Worm (Caenorhabditis elegans): ENCODE results near the gene srw-76.

Gene srw-76

ce11 chrV:16640366-16640765 lies 2.3 kb upstream of the srw-76 start (continued):
- TF ChIP-seq rec-8 (tag; optimal IDR thresholded peaks at IDR 0.05) (peak in 1 of 2 experiments; percentile 31), Y53G8AR.9 (GFP tag; conservative IDR thresholded peaks at IDR 0.05) (no peak), Y56A3A.18 (GFP tag; IDR thresholded peaks at IDR 0.05) (0 out of 2 replicates have a peak, but pooled peaks have one; percentile 53), mes-4 (tag; optimal IDR thresholded peaks at IDR 0.05) (no peak), nfya-2 (GFP tag; IDR thresholded peaks at IDR 0.05) (no peak), ZK185.1 (tag; optimal IDR thresholded peaks at IDR 0.05; ENCODE audit: poor library complexity, severe bottlenecking) (peak; percentile 57), F33H1.4 (GFP tag; IDR thresholded peaks at IDR 0.05) (no peak), ceh-79 (tag; optimal IDR thresholded peaks at IDR 0.05) (no peak), madf-3 (GFP tag; IDR thresholded peaks at IDR 0.05) (no peak), nfya-1 (tag; optimal IDR thresholded peaks at IDR 0.05; ENCODE audit: borderline replicate concordance, insufficient read depth) (no peak), ceh-27 (GFP tag; optimal IDR thresholded peaks at IDR 0.05) (no peak), egrh-3 (GFP tag; IDR thresholded peaks at IDR 0.05) (no peak), attf-5 (GFP tag; optimal IDR thresholded peaks at IDR 0.05) (no peak), mxl-1 (tag; optimal IDR thresholded peaks at IDR 0.05) (peak; percentile 25), lin-35 (GFP tag; optimal IDR thresholded peaks at IDR 0.05) (no peak), efl-1 (GFP tag; optimal IDR thresholded peaks at IDR 0.05) (no peak), dpl-1 (GFP tag; optimal IDR thresholded peaks at IDR 0.05) (no peak), F23B12.7 (tag; optimal IDR thresholded peaks at IDR 0.05; ENCODE audit: insufficient read depth) (no peak), nhr-179 (tag; optimal IDR thresholded peaks at IDR 0.05) (no peak), Y53F4B.3 (GFP tag; IDR thresholded peaks at IDR 0.05) (no peak), xnd-1 (tag; optimal IDR thresholded peaks at IDR 0.05) (no peak), ceh-91 (GFP tag; IDR thresholded peaks at IDR 0.05) (no peak), snpc-3.4 (tag; optimal IDR thresholded peaks at IDR 0.05) (peak; percentile 39), mel-28 (tag; optimal IDR thresholded peaks at IDR 0.05; ENCODE audit: borderline replicate concordance) (no peak), unc-130 (GFP tag; optimal IDR thresholded peaks at IDR 0.05) (no peak), Y67H2A.10 (GFP tag; conservative IDR thresholded peaks at IDR 0.05) (no peak), atf-7 (tag; optimal IDR thresholded peaks at IDR 0.05) (no peak), K12H6.12 (tag; optimal IDR thresholded peaks at IDR 0.05) (no peak), sptf-2 (GFP tag; optimal IDR thresholded peaks at IDR 0.05) (no peak), egl-18 (GFP tag; IDR thresholded peaks at IDR 0.05) (no peak), ztf-22 (GFP tag; optimal IDR thresholded peaks at IDR 0.05) (no peak), dox-1 (GFP tag; IDR thresholded peaks at IDR 0.05) (peak; percentile 72), gei-17 (GFP tag; optimal IDR thresholded peaks at IDR 0.05) (no peak), let-526 (GFP tag; IDR thresholded peaks at IDR 0.05) (no peak), F37B4.10 (GFP tag; IDR thresholded peaks at IDR 0.05) (no peak), madf-6 (GFP tag; IDR thresholded peaks at IDR 0.05) (peak; percentile 45; the same call in 1 of the 2 replicates), snpc-4 (GFP tag; optimal IDR thresholded peaks at IDR 0.05) (peak; percentile 63), snpc-4 (tag; optimal IDR thresholded peaks at IDR 0.05) (peak in 2 of 4 experiments; percentile 18 to 83), aptf-3 (GFP tag; IDR thresholded peaks at IDR 0.05) (no peak), ztf-26 (tag; optimal IDR thresholded peaks at IDR 0.05) (no peak), ceh-58 (GFP tag; IDR thresholded peaks at IDR 0.05) (no peak), F49E8.2 (tag; optimal IDR thresholded peaks at IDR 0.05; ENCODE audit: insufficient read depth) (peak; percentile 10), pha-4 (tag; optimal IDR thresholded peaks at IDR 0.05) (no peak), T07F8.4 (tag; optimal IDR thresholded peaks at IDR 0.05) (no peak), K11D2.4 (GFP tag; IDR thresholded peaks at IDR 0.05) (no peak), lin-40 (tag; optimal IDR thresholded peaks at IDR 0.05) (no peak), hmg-1.2 (GFP tag; IDR thresholded peaks at IDR 0.05) (peak; percentile 59), egl-44 (GFP tag; IDR thresholded peaks at IDR 0.05) (no peak), repo-1 (tag; optimal IDR thresholded peaks at IDR 0.05) (no peak)
